Worm (Caenorhabditis elegans) whole organism, mixed stage, embryonic: ENCODE measurements around the gene aak-2.
A peak's percentile ranks its signal among the peaks of the same experiment; 100 is the strongest.

Source experiments
- M03D4.4 ChIP-seq: sonication (generic microtip); optimal IDR thresholded peaks from 2 replicates; lab custom pipeline; 2017; ENCODE audit warnings: mild to moderate bottlenecking, missing genetic modification characterization, missing compliant biosample characterization
- bed-3 ChIP-seq: fragments of 200-800 bp; sonication (Bioruptor generic); optimal IDR thresholded peaks from 3 replicates; lab custom pipeline; 2018; ENCODE audit warnings: mild to moderate bottlenecking, missing genetic modification characterization, moderate library complexity, missing compliant biosample characterization
- blmp-1 ChIP-seq: fragments of 150-350 bp; optimal IDR thresholded peaks from 2 replicates; lab custom pipeline; 2014; ENCODE audit warnings: missing biosample characterization, missing genetic modification characterization
- ceh-39 ChIP-seq: fragments of 150-350 bp; optimal IDR thresholded peaks from 2 replicates; lab custom pipeline; 2014; ENCODE audit warnings: missing biosample characterization, missing genetic modification characterization
- ceh-43 ChIP-seq: fragments of 200-800 bp; sonication (Bioruptor generic); optimal IDR thresholded peaks from 2 replicates; lab custom pipeline; 2018; ENCODE audit warnings: mild to moderate bottlenecking, missing genetic modification characterization, moderate library complexity, missing compliant biosample characterization
- ceh-83 ChIP-seq: fragments of 200-800 bp; sonication (Bioruptor generic); optimal IDR thresholded peaks from 2 replicates; lab custom pipeline; 2018; ENCODE audit warnings: mild to moderate bottlenecking, missing genetic modification characterization, missing compliant biosample characterization
- ces-1 ChIP-seq: fragments of 150-350 bp; optimal IDR thresholded peaks from 2 replicates; lab custom pipeline; 2014; ENCODE audit warnings: missing biosample characterization, missing genetic modification reagents, missing genetic modification characterization
- cnd-1 ChIP-seq: fragments of 200-800 bp; sonication (Bioruptor generic); optimal IDR thresholded peaks from 2 replicates; lab custom pipeline; 2018; ENCODE audit warnings: mild to moderate bottlenecking, missing genetic modification characterization, missing compliant biosample characterization
- drap-1 ChIP-seq: fragments of 200-800 bp; sonication (Bioruptor generic); optimal IDR thresholded peaks from 3 replicates; lab custom pipeline; 2018; ENCODE audit warnings: mild to moderate bottlenecking, missing genetic modification characterization, missing compliant biosample characterization
- elt-1 ChIP-seq: sonication (generic microtip); optimal IDR thresholded peaks from 2 replicates; lab custom pipeline; 2017; ENCODE audit warnings: missing genetic modification characterization, mild to moderate bottlenecking, missing compliant biosample characterization, antibody characterized with exemption, moderate library complexity, borderline replicate concordance; ENCODE audit not compliant: insufficient read depth
- elt-3 ChIP-seq: fragments of 150-350 bp; optimal IDR thresholded peaks from 2 replicates; lab custom pipeline; 2014; ENCODE audit warnings: missing biosample characterization, missing genetic modification characterization
- flh-1 ChIP-seq: fragments of 200-800 bp; sonication (Bioruptor generic); optimal IDR thresholded peaks from 2 replicates; lab custom pipeline; 2018; ENCODE audit warnings: mild to moderate bottlenecking, missing genetic modification characterization, moderate library complexity, missing compliant biosample characterization
- ham-2 ChIP-seq: fragments of 200-800 bp; sonication (Bioruptor generic); optimal IDR thresholded peaks from 2 replicates; lab custom pipeline; 2018; ENCODE audit warnings: mild to moderate bottlenecking, missing genetic modification characterization, missing compliant biosample characterization
- hlh-1 ChIP-seq: fragments of 150-350 bp; optimal IDR thresholded peaks from 2 replicates; lab custom pipeline; 2014; ENCODE audit warnings: missing biosample characterization, missing genetic modification reagents, missing genetic modification characterization
- lin-13 ChIP-seq: fragments of 150-350 bp; optimal IDR thresholded peaks from 2 replicates; lab custom pipeline; 2014; ENCODE audit warnings: missing biosample characterization, missing genetic modification characterization
- lin-32 ChIP-seq: fragments of 200-800 bp; sonication (Bioruptor generic); optimal IDR thresholded peaks from 2 replicates; lab custom pipeline; 2018; ENCODE audit warnings: mild to moderate bottlenecking, missing genetic modification characterization, missing compliant biosample characterization
- mab-5 ChIP-seq: fragments of 150-350 bp; optimal IDR thresholded peaks from 2 replicates; lab custom pipeline; 2014; ENCODE audit warnings: missing biosample characterization, missing genetic modification characterization
- mep-1 ChIP-seq: fragments of 150-350 bp; optimal IDR thresholded peaks from 2 replicates; lab custom pipeline; 2017; ENCODE audit warnings: missing biosample characterization, missing genetic modification reagents, missing genetic modification characterization, inconsistent platforms
- mls-2 ChIP-seq: sonication (generic microtip); optimal IDR thresholded peaks from 2 replicates; lab custom pipeline; 2016; ENCODE audit warnings: mild to moderate bottlenecking, missing genetic modification characterization, moderate library complexity, missing compliant biosample characterization
- nhr-12 ChIP-seq: fragments of 150-350 bp; optimal IDR thresholded peaks from 2 replicates; lab custom pipeline; 2014; ENCODE audit warnings: missing biosample characterization, missing genetic modification characterization
- nhr-2 ChIP-seq: fragments of 150-350 bp; optimal IDR thresholded peaks from 2 replicates; lab custom pipeline; 2014; ENCODE audit warnings: missing biosample characterization, missing genetic modification characterization
- nhr-237 ChIP-seq: fragments of 150-350 bp; optimal IDR thresholded peaks from 2 replicates; lab custom pipeline; 2014; ENCODE audit warnings: missing biosample characterization, missing genetic modification characterization
- nhr-28 ChIP-seq: fragments of 150-350 bp; optimal IDR thresholded peaks from 2 replicates; lab custom pipeline; 2014; ENCODE audit warnings: missing biosample characterization, missing genetic modification characterization
- nhr-76 ChIP-seq: sonication (generic microtip); optimal IDR thresholded peaks from 2 replicates; lab custom pipeline; 2017; ENCODE audit warnings: missing biosample characterization, missing genetic modification characterization
- pha-4 ChIP-seq: fragments of 150-350 bp; optimal IDR thresholded peaks from 2 replicates; lab custom pipeline; 2018; ENCODE audit warnings: missing biosample characterization, missing genetic modification reagents, missing genetic modification characterization
- sem-2 ChIP-seq: fragments of 200-800 bp; sonication (Bioruptor generic); optimal IDR thresholded peaks from 2 replicates; lab custom pipeline; 2018; ENCODE audit warnings: mild to moderate bottlenecking, missing genetic modification characterization, missing compliant biosample characterization
- snpc-4 ChIP-seq: fragments of 150-350 bp; optimal IDR thresholded peaks from 2 replicates; lab custom pipeline; 2014; ENCODE audit warnings: missing biosample characterization, missing genetic modification characterization
- sptf-1 ChIP-seq: sonication (generic microtip); optimal IDR thresholded peaks from 2 replicates; lab custom pipeline; 2017; ENCODE audit warnings: mild to moderate bottlenecking, missing genetic modification characterization, moderate library complexity, missing compliant biosample characterization
- tbx-8 ChIP-seq: fragments of 200-800 bp; sonication (Bioruptor generic); optimal IDR thresholded peaks from 2 replicates; lab custom pipeline; 2018; ENCODE audit warnings: mild to moderate bottlenecking, missing genetic modification characterization, moderate library complexity, missing compliant biosample characterization
- unc-120 ChIP-seq: sonication (generic microtip); optimal IDR thresholded peaks from 2 replicates; lab custom pipeline; 2017; ENCODE audit warnings: missing genetic modification characterization, missing compliant biosample characterization; ENCODE audit not compliant: poor library complexity, severe bottlenecking
- unc-39 ChIP-seq: fragments of 150-350 bp; optimal IDR thresholded peaks from 2 replicates; lab custom pipeline; 2014; ENCODE audit warnings: missing biosample characterization, missing genetic modification characterization
- unc-62 ChIP-seq: fragments of 150-350 bp; optimal IDR thresholded peaks from 2 replicates; lab custom pipeline; 2014; ENCODE audit warnings: missing biosample characterization, missing genetic modification reagents, missing genetic modification characterization
- zip-8 ChIP-seq: fragments of 150-350 bp; optimal IDR thresholded peaks from 2 replicates; lab custom pipeline; 2014; ENCODE audit warnings: missing biosample characterization, missing genetic modification characterization
- ztf-11 ChIP-seq: fragments of 150-350 bp; optimal IDR thresholded peaks from 2 replicates; lab custom pipeline; 2014; ENCODE audit warnings: missing biosample characterization, missing genetic modification characterization

The aak-2 gene

ce11 chrX:16814913-16815312 is 19.0 kb downstream of the aak-2 start:
- peak; percentile 54 for TF ChIP-seq blmp-1 (tag; lab: Kevin White, UChicago)
- no peak for TF ChIP-seq mls-2 (tag; lab: Kevin White, UChicago)
- no peak for TF ChIP-seq hlh-1 (tag; lab: Kevin White, UChicago)
- no peak for TF ChIP-seq pha-4
- TF ChIP-seq lin-13 (tag; lab: Kevin White, UChicago) = no peak
- TF ChIP-seq, all 35 proteins: peak for 1

- TF ChIP-seq hlh-1 (tag; lab: Kevin White, UChicago) = peak; percentile 77
- TF ChIP-seq ceh-83 = no peak
- no peak for TF ChIP-seq drap-1 (GFP tag; lab: Kevin White, UChicago)
- no peak for TF ChIP-seq ham-2 (GFP tag; lab: Kevin White, UChicago)
- no peak for TF ChIP-seq unc-39 (tag; lab: Kevin White, UChicago)
- TF ChIP-seq snpc-4 (tag; lab: Kevin White, UChicago) = no peak
- TF ChIP-seq cnd-1 (tag; lab: Kevin White, UChicago) = peak; percentile 68
- no peak for TF ChIP-seq ceh-39
- TF ChIP-seq nhr-76 (tag; lab: Kevin White, UChicago) = no peak
- peak; percentile 10 for TF ChIP-seq unc-62 (GFP tag; lab: Kevin White, UChicago)
- TF ChIP-seq bed-3 (GFP tag; lab: Kevin White, UChicago) = no peak
- TF ChIP-seq nhr-237 (tag; lab: Kevin White, UChicago) = no peak
- no peak for TF ChIP-seq pha-4
- no peak for TF ChIP-seq mab-5 (tag; lab: Kevin White, UChicago)
- no peak for TF ChIP-seq flh-1 (GFP tag; lab: Kevin White, UChicago)
- TF ChIP-seq nhr-28 (tag; lab: Kevin White, UChicago) = no peak
- no peak for TF ChIP-seq nhr-12 (tag; lab: Kevin White, UChicago)
- no peak for TF ChIP-seq lin-13 (tag; lab: Kevin White, UChicago)
- TF ChIP-seq sptf-1 (tag; lab: Kevin White, UChicago) = no peak
- no peak for TF ChIP-seq elt-1
- TF ChIP-seq zip-8 (tag; lab: Kevin White, UChicago) = no peak
- no peak for TF ChIP-seq elt-3 (tag; lab: Kevin White, UChicago)
- peak; percentile 11 for TF ChIP-seq mep-1 (tag; lab: Kevin White, UChicago)
- peak; percentile 24 for TF ChIP-seq lin-32 (GFP tag; lab: Kevin White, UChicago)
- TF ChIP-seq M03D4.4 = no peak
- TF ChIP-seq ztf-11 (tag; lab: Kevin White, UChicago) = no peak
- TF ChIP-seq unc-120 = peak; percentile 5
- no peak for TF ChIP-seq ces-1
- TF ChIP-seq mls-2 (tag; lab: Kevin White, UChicago) = no peak
- TF ChIP-seq nhr-2 (tag; lab: Kevin White, UChicago) = no peak
- no peak for TF ChIP-seq ceh-43 (GFP tag; lab: Kevin White, UChicago)
These were observed 19.6 kb downstream of the aak-2 start for ce11 chrX:16815508-16815907.

- TF ChIP-seq ces-1 (peak; percentile 78), ceh-83 (no peak), snpc-4 (tag; lab: Kevin White, UChicago) (no peak), unc-39 (tag; lab: Kevin White, UChicago) (no peak), ham-2 (GFP tag; lab: Kevin White, UChicago) (no peak), cnd-1 (tag; lab: Kevin White, UChicago) (no peak), nhr-28 (tag; lab: Kevin White, UChicago) (no peak)
- TF ChIP-seq, all 35 proteins: peak for 1
These were observed 21.0 kb downstream of the aak-2 start for ce11 chrX:16816854-16817253.

DNA sequence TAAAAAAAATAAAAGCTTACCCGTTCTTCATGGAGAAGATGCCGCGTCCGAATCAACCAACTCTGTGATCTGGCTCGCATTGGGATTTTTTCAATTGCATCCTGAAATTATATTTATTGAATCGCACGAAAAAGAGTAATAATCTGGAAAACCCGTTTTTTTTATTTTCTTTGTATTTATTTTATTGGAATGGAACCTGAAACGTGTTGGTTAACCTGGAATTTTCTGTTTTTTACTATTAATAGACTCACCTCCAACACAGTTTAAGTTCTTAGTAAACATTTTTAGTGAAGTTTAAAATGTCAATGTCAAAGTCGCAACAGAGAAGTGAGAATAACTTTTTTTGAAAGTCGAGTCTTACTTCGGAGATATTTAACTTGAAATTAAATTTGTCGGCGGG is 22.4 kb downstream of the aak-2 start:
- TF ChIP-seq elt-3 (tag; lab: Kevin White, UChicago) (no peak), bed-3 (GFP tag; lab: Kevin White, UChicago) (no peak), flh-1 (GFP tag; lab: Kevin White, UChicago) (no peak), ceh-83 (no peak), sptf-1 (tag; lab: Kevin White, UChicago) (no peak), hlh-1 (tag; lab: Kevin White, UChicago) (no peak), ham-2 (GFP tag; lab: Kevin White, UChicago) (no peak), sem-2 (GFP tag; lab: Kevin White, UChicago) (no peak), zip-8 (tag; lab: Kevin White, UChicago) (no peak), lin-32 (GFP tag; lab: Kevin White, UChicago) (no peak), nhr-12 (tag; lab: Kevin White, UChicago) (no peak), nhr-76 (tag; lab: Kevin White, UChicago) (no peak), tbx-8 (GFP tag; lab: Kevin White, UChicago) (no peak)
